Fruit fly (Drosophila melanogaster) whole organism, embryonic: ENCODE data around the gene CG3726.

Experiments used
- Ada2b ChIP-seq: fragments of 200-800 bp; sonication (Bioruptor generic); IDR thresholded peaks from 2 replicates; pipeline ENCODE4 v1.3.6; 2022; ENCODE audit warnings: missing biosample characterization, missing genetic modification characterization
- BtbVII ChIP-seq: fragments of 200-800 bp; sonication (Bioruptor generic); optimal IDR thresholded peaks from 3 replicates; lab custom pipeline; 2017; ENCODE audit warnings: missing biosample characterization, mild to moderate bottlenecking, missing genetic modification characterization
- CG10274 ChIP-seq: fragments of 200-800 bp; sonication (Bioruptor generic); optimal IDR thresholded peaks from 3 replicates; lab custom pipeline; 2017; ENCODE audit warnings: missing biosample characterization, mild to moderate bottlenecking, missing genetic modification characterization
- CG10366 ChIP-seq: fragments of 200-800 bp; sonication (Bioruptor generic); IDR thresholded peaks from 2 replicates; pipeline ENCODE4 v1.3.6; 2022; ENCODE audit warnings: missing biosample characterization, missing genetic modification characterization
- CG11093 ChIP-seq: fragments of 200-800 bp; sonication (Bioruptor generic); IDR thresholded peaks from 3 replicates; pipeline ENCODE4 v1.3.6; 2022; ENCODE audit warnings: missing biosample characterization, missing genetic modification characterization
- CG14710 ChIP-seq: fragments of 200-800 bp; sonication (Bioruptor generic); optimal IDR thresholded peaks from 3 replicates; lab custom pipeline; 2019; ENCODE audit warnings: missing biosample characterization, mild to moderate bottlenecking, missing genetic modification characterization, moderate library complexity
- CG14965 ChIP-seq: fragments of 200-800 bp; sonication (Bioruptor generic); optimal IDR thresholded peaks from 2 replicates; lab custom pipeline; 2016; ENCODE audit warnings: missing biosample characterization, missing genetic modification characterization, borderline replicate concordance
- CG15601 ChIP-seq: fragments of 200-800 bp; sonication (Bioruptor generic); optimal IDR thresholded peaks from 3 replicates; lab custom pipeline; 2019; ENCODE audit warnings: missing biosample characterization, mild to moderate bottlenecking, missing genetic modification characterization, moderate library complexity
- CG1603 ChIP-seq: fragments of 200-800 bp; sonication (Bioruptor generic); optimal IDR thresholded peaks from 2 replicates; lab custom pipeline; 2019; ENCODE audit warnings: missing biosample characterization, mild to moderate bottlenecking, missing genetic modification characterization, moderate library complexity
- CG16863 ChIP-seq: fragments of 200-800 bp; sonication (Bioruptor generic); optimal IDR thresholded peaks from 3 replicates; lab custom pipeline; 2016; ENCODE audit warnings: missing biosample characterization, missing genetic modification characterization
- CG17829 ChIP-seq: fragments of 200-800 bp; optimal IDR thresholded peaks from 2 replicates; lab custom pipeline; 2019; ENCODE audit warnings: missing biosample characterization, mild to moderate bottlenecking, missing genetic modification characterization, moderate library complexity
- CG18262 ChIP-seq: fragments of 200-800 bp; optimal IDR thresholded peaks from 3 replicates; lab custom pipeline; 2019; ENCODE audit warnings: missing biosample characterization, mild to moderate bottlenecking, missing genetic modification characterization, moderate library complexity
- CG18476 ChIP-seq: fragments of 200-800 bp; sonication (Bioruptor generic); optimal IDR thresholded peaks from 2 replicates; lab custom pipeline; 2016; ENCODE audit warnings: missing biosample characterization, mild to moderate bottlenecking, missing genetic modification characterization
- CG18619 ChIP-seq: fragments of 200-800 bp; sonication (Bioruptor generic); optimal IDR thresholded peaks from 3 replicates; lab custom pipeline; 2017; ENCODE audit warnings: missing biosample characterization, mild to moderate bottlenecking, missing genetic modification characterization
- CG31365 ChIP-seq: fragments of 200-800 bp; sonication (Bioruptor generic); optimal IDR thresholded peaks from 2 replicates; lab custom pipeline; 2018; ENCODE audit warnings: missing biosample characterization, mild to moderate bottlenecking, missing genetic modification characterization
- CG4854 ChIP-seq: fragments of 200-800 bp; sonication (Bioruptor generic); optimal IDR thresholded peaks from 2 replicates; lab custom pipeline; 2016; ENCODE audit warnings: missing biosample characterization, missing genetic modification characterization, inconsistent platforms
- CG6854 ChIP-seq: fragments of 200-800 bp; sonication (Bioruptor generic); optimal IDR thresholded peaks from 3 replicates; lab custom pipeline; 2017; ENCODE audit warnings: missing biosample characterization, mild to moderate bottlenecking, missing genetic modification characterization
- CG8290 ChIP-seq, 3 experiments: fragments of 200-800 bp; sonication (Bioruptor generic); optimal IDR thresholded peaks; 2 replicates each; lab custom pipeline; 2016 to 2019; ENCODE audit warnings: missing biosample characterization in 3 of 3, missing genetic modification characterization in 3 of 3, mild to moderate bottlenecking in 2 of 3, moderate library complexity in 1 of 3
- CG9817 ChIP-seq: fragments of 200-800 bp; sonication (Bioruptor generic); optimal IDR thresholded peaks from 2 replicates; lab custom pipeline; 2018; ENCODE audit warnings: missing biosample characterization, mild to moderate bottlenecking, missing genetic modification characterization, moderate library complexity
- CkIIα-i1 ChIP-seq: fragments of 200-800 bp; sonication (Bioruptor generic); IDR thresholded peaks from 2 replicates; pipeline ENCODE4 v1.3.6; 2022; ENCODE audit warnings: missing biosample characterization, missing genetic modification characterization
- D ChIP-seq, 2 experiments: fragments of 200-800 bp in 1 of 2; fragments of >200 bp in 1 of 2; sonication (Bioruptor generic) in 1 of 2; optimal IDR thresholded peaks; 2 replicates in 1 of 2; 3 replicates in 1 of 2; lab custom pipeline; 2017; ENCODE audit warnings: mild to moderate bottlenecking in 1 of 2, missing biosample characterization in 1 of 2, missing genetic modification characterization in 1 of 2, missing genetic modification reagents in 1 of 2
- D19B ChIP-seq: fragments of 200-800 bp; sonication (Bioruptor generic); optimal IDR thresholded peaks from 2 replicates; lab custom pipeline; 2017; ENCODE audit warnings: missing biosample characterization, mild to moderate bottlenecking, missing genetic modification characterization
- Ets65A ChIP-seq: fragments of 200-800 bp; sonication (Bioruptor generic); peaks from one replicate; lab custom pipeline; 2016; ENCODE audit warnings: missing biosample characterization, missing genetic modification characterization
- Oli ChIP-seq: fragments of 200-800 bp; sonication (Bioruptor generic); optimal IDR thresholded peaks from 2 replicates; lab custom pipeline; 2018; ENCODE audit warnings: missing biosample characterization, mild to moderate bottlenecking, missing genetic modification characterization, moderate library complexity
- Opbp ChIP-seq: fragments of 200-800 bp; sonication (Bioruptor generic); IDR thresholded peaks from 3 replicates; pipeline ENCODE4 v1.3.6; 2022; ENCODE audit warnings: missing biosample characterization, missing genetic modification characterization; ENCODE audit not compliant: partially characterized antibody
- PHDP ChIP-seq: fragments of 200-800 bp; sonication (Bioruptor generic); optimal IDR thresholded peaks from 3 replicates; lab custom pipeline; 2018; ENCODE audit warnings: missing biosample characterization, mild to moderate bottlenecking, missing genetic modification characterization, moderate library complexity
- Rfx ChIP-seq: fragments of 200-800 bp; sonication (Bioruptor generic); IDR thresholded peaks from 2 replicates; pipeline ENCODE4 v1.3.6; 2022; ENCODE audit warnings: missing biosample characterization, missing genetic modification characterization
- Sox102F ChIP-seq: fragments of 200-800 bp; sonication (Bioruptor generic); optimal IDR thresholded peaks from 2 replicates; lab custom pipeline; 2018; ENCODE audit warnings: missing biosample characterization, mild to moderate bottlenecking, missing genetic modification characterization, moderate library complexity
- Vsx1 ChIP-seq: fragments of 200-800 bp; sonication (Bioruptor generic); optimal IDR thresholded peaks from 2 replicates; lab custom pipeline; 2017; ENCODE audit warnings: missing biosample characterization, mild to moderate bottlenecking, missing genetic modification characterization, missing genetic modification reagents
- ac ChIP-seq: fragments of 200-800 bp; sonication (Bioruptor generic); optimal IDR thresholded peaks from 3 replicates; lab custom pipeline; 2017; ENCODE audit warnings: missing biosample characterization, mild to moderate bottlenecking, missing genetic modification characterization
- bbx ChIP-seq: fragments of 200-800 bp; sonication (Bioruptor generic); IDR thresholded peaks from 2 replicates; pipeline ENCODE4 v1.3.6; 2022; ENCODE audit warnings: missing biosample characterization, missing genetic modification characterization; ENCODE audit not compliant: partially characterized antibody
- bcd ChIP-seq: fragments of 200-800 bp; sonication (Bioruptor generic); optimal IDR thresholded peaks from 2 replicates; lab custom pipeline; 2017; ENCODE audit warnings: missing biosample characterization, mild to moderate bottlenecking, missing genetic modification characterization
- chif ChIP-seq, 2 experiments: fragments of 200-800 bp; sonication (Bioruptor generic); optimal IDR thresholded peaks; 3 replicates each; lab custom pipeline; 2016; ENCODE audit warnings: missing biosample characterization in 2 of 2, missing genetic modification characterization in 2 of 2
- chm ChIP-seq: fragments of 200-800 bp; sonication (Bioruptor generic); IDR thresholded peaks from 2 replicates; pipeline ENCODE4 v1.3.6; 2022; ENCODE audit warnings: missing biosample characterization, missing genetic modification characterization
- dysf ChIP-seq: fragments of 200-800 bp; sonication (Bioruptor generic); IDR thresholded peaks from 3 replicates; pipeline ENCODE4 v1.3.6; 2022; ENCODE audit warnings: missing biosample characterization, missing genetic modification characterization
- ewg ChIP-seq: fragments of 200-800 bp; sonication (Bioruptor generic); optimal IDR thresholded peaks from 3 replicates; lab custom pipeline; 2017; ENCODE audit warnings: mild to moderate bottlenecking, missing biosample characterization, missing genetic modification reagents, missing genetic modification characterization
- onecut ChIP-seq: fragments of 200-800 bp; sonication (Bioruptor generic); IDR thresholded peaks from 2 replicates; pipeline ENCODE4 v1.3.6; 2022; ENCODE audit warnings: missing biosample characterization, missing genetic modification characterization
- pb ChIP-seq: fragments of 200-800 bp; sonication (Bioruptor generic); optimal IDR thresholded peaks from 3 replicates; lab custom pipeline; 2016; ENCODE audit warnings: missing biosample characterization, missing genetic modification characterization
- peb ChIP-seq: fragments of 200-800 bp; sonication (Bioruptor generic); IDR thresholded peaks from 2 replicates; pipeline ENCODE4 v1.3.6; 2022; ENCODE audit warnings: missing biosample characterization, missing genetic modification characterization
- prd ChIP-seq, 3 experiments: fragments of >200 bp in 2 of 3; fragments of 200-800 bp in 1 of 3; sonication (Bioruptor generic) in 1 of 3; optimal IDR thresholded peaks in 2 of 3; IDR thresholded peaks in 1 of 3; 2 replicates in 2 of 3; 3 replicates in 1 of 3; pipeline versions ENCODE4 v1.3.6 to Lab custom; 2017 to 2022; ENCODE audit warnings: missing biosample characterization in 1 of 3, missing genetic modification characterization in 1 of 3
- pros ChIP-seq: fragments of 200-800 bp; sonication (Bioruptor generic); optimal IDR thresholded peaks from 3 replicates; lab custom pipeline; 2019; ENCODE audit warnings: missing biosample characterization, mild to moderate bottlenecking, missing genetic modification characterization, moderate library complexity
- row ChIP-seq: fragments of 200-800 bp; sonication (Bioruptor generic); IDR thresholded peaks from 3 replicates; pipeline ENCODE4 v1.3.6; 2022; ENCODE audit warnings: missing biosample characterization, missing genetic modification characterization
- sd ChIP-seq: fragments of 200-800 bp; sonication (Bioruptor generic); optimal IDR thresholded peaks from 3 replicates; lab custom pipeline; 2018; ENCODE audit warnings: missing biosample characterization, mild to moderate bottlenecking, missing genetic modification characterization, moderate library complexity
- sens ChIP-seq: fragments of 200-800 bp; sonication (Bioruptor generic); peaks from one replicate; lab custom pipeline; 2016; ENCODE audit warnings: missing biosample characterization, missing genetic modification characterization
- seq ChIP-seq: fragments of 200-800 bp; sonication (Bioruptor generic); IDR thresholded peaks from 2 replicates; pipeline ENCODE4 v1.3.6; 2022; ENCODE audit warnings: missing biosample characterization, missing genetic modification characterization
- so ChIP-seq: fragments of 200-800 bp; sonication (Bioruptor generic); IDR thresholded peaks from 3 replicates; pipeline ENCODE4 v1.3.6; 2022; ENCODE audit warnings: missing biosample characterization, missing genetic modification characterization
- sug ChIP-seq: fragments of 200-800 bp; optimal IDR thresholded peaks from 2 replicates; lab custom pipeline; 2019; ENCODE audit warnings: missing biosample characterization, mild to moderate bottlenecking, missing genetic modification characterization, moderate library complexity
- tgo ChIP-seq: fragments of 200-800 bp; sonication (Bioruptor generic); IDR thresholded peaks from 3 replicates; pipeline ENCODE4 v1.3.6; 2022; ENCODE audit warnings: missing biosample characterization, missing genetic modification characterization
- trh ChIP-seq: fragments of 200-800 bp; sonication (Bioruptor generic); optimal IDR thresholded peaks from 2 replicates; lab custom pipeline; 2016; ENCODE audit warnings: missing biosample characterization, missing genetic modification characterization

Gene CG3726

DNA sequence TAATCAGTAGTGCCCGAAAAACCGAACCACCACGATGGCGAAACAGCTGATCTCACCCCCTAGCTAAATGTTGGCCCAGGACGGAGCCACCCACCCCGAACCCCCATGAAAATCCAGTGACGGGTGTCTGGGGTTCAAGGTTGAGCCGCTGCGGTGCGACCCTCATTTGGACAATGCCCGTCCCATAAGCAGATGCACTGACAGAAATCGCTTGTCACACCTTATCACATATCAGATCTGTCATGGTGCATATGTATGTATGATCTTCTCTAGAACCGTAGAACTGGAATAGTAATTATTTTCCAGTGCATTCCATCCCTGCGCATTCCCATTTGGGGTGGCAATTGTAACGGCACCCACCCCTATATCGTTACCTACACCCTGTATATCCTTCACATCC, 28.0 kb upstream of the CG3726 start (continued):
- TF ChIP-seq CG6854 (GFP tag; lab: Kevin White, UChicago) (no peak), pb (peak; percentile 13), CG14710 (tag; lab: Kevin White, UChicago) (peak; percentile 34), onecut (GFP tag; lab: Robert Waterston, UW) (peak; percentile 40), sens (GFP tag; lab: Kevin White, UChicago) (peak; percentile 91), CG1603 (peak; percentile 63), CG4854 (no peak), ac (GFP tag; lab: Kevin White, UChicago) (no peak), PHDP (tag; lab: Kevin White, UChicago) (no peak), bbx (GFP tag; lab: Robert Waterston, UW) (no peak), trh (GFP tag; lab: Kevin White, UChicago) (no peak), CkIIα-i1 (no peak), sug (tag; lab: Kevin White, UChicago) (no peak), CG8290 (GFP tag; optimal IDR thresholded peaks at IDR 0.05; lab: Kevin White, UChicago) (no peak), CG8290 (tag; optimal IDR thresholded peaks at IDR 0.05; lab: Kevin White, UChicago) (peak in 1 of 2 experiments; percentile 51), CG16863 (peak; percentile 34), CG31365 (tag; lab: Kevin White, UChicago) (no peak), CG9817 (peak; percentile 2), chm (peak; percentile 61; the same call in 1 of the 2 replicates), Vsx1 (no peak), so (GFP tag; lab: Robert Waterston, UW) (peak; percentile 44; the same call in 1 of the 3 replicates), CG15601 (tag; lab: Kevin White, UChicago) (peak; percentile 43), seq (GFP tag; lab: Robert Waterston, UW) (peak; percentile 70), CG17829 (peak; percentile 50), bcd (GFP tag; lab: Kevin White, UChicago) (no peak), Oli (tag; lab: Kevin White, UChicago) (peak; percentile 24), ewg (peak; percentile 52), tgo (peak; percentile 32; the same call in 1 of the 3 replicates), Opbp (GFP tag; lab: Robert Waterston, UW) (no peak), prd (optimal IDR thresholded peaks at IDR 0.05; lab: Kevin White, UChicago) (no peak), prd (GFP tag; IDR thresholded peaks at IDR 0.05; lab: Robert Waterston, UW) (peak; percentile 42; the same call in 2 of the 3 replicates), dysf (GFP tag; lab: Robert Waterston, UW) (peak; percentile 32; the same call in 2 of the 3 replicates), sd (tag; lab: Kevin White, UChicago) (peak; percentile 1), CG18619 (GFP tag; lab: Kevin White, UChicago) (peak; percentile 4), CG14965 (no peak), CG10274 (GFP tag; lab: Kevin White, UChicago) (no peak), peb (GFP tag; lab: Robert Waterston, UW) (no peak), BtbVII (GFP tag; lab: Kevin White, UChicago) (no peak), D19B (GFP tag; lab: Kevin White, UChicago) (no peak), chif (GFP tag; optimal IDR thresholded peaks at IDR 0.05; lab: Kevin White, UChicago) (peak in 1 of 2 experiments; percentile 13), CG18262 (peak; percentile 18), row (GFP tag; lab: Robert Waterston, UW) (peak; percentile 80), Sox102F (GFP tag; lab: Kevin White, UChicago) (peak; percentile 24), Ets65A (GFP tag; lab: Kevin White, UChicago) (no peak), CG18476 (no peak), CG10366 (GFP tag; lab: Robert Waterston, UW) (peak; percentile 38; the same call in 1 of the 2 replicates), Rfx (GFP tag; lab: Robert Waterston, UW) (0 out of 2 replicates have a peak, but pooled peaks have one; percentile 22), CG11093 (GFP tag; lab: Robert Waterston, UW) (no peak), pros (GFP tag; lab: Kevin White, UChicago) (peak; percentile 76), D (optimal IDR thresholded peaks at IDR 0.05; lab: Kevin White, UChicago) (no peak), D (GFP tag; optimal IDR thresholded peaks at IDR 0.05; lab: Kevin White, UChicago) (peak; percentile 48), Ada2b (GFP tag; lab: Robert Waterston, UW) (no peak)
